Fruit fly (Drosophila melanogaster): ENCODE data around the gene CG6793.

Gene CG6793

DNA sequence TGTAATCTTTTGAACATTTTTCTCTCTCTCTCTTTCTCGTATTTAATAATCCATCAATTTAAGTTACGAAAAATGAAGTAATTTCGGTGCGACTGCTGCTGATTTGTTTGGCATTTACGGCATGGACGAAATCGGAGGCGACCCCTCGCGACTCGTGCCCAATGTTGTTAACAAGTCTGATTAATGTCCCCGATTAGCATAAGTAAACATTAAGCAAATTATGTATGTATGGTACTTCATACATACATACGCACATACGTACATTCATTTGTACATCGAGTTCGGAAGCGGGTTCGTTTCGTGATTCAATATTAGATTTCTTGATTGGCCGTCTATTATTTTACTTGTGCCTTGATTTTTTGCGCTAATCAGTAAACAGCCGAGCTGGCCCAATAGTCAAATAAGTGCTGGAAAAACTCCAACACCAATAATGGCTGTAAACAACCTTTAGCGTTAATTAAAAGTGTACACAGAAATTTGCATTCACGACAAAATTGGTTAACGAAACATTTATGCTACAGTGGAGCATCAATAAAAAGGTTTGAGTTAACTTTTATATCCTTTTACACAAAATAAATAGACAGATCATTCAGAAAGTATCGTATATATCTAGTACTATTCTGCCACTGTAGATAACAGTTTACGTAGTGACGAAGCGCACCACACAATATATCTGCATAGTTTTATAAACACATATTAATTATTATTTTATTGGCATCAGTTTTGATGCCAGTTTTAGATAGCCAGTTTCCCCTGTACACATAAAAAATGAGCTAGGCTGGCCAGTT, 48.9 kb downstream of the CG6793 start (continued):
- TF ChIP-seq gsb (GFP tag; IDR thresholded peaks at IDR 0.05) (peak; percentile 15; the same call in 1 of the 2 replicates), Ptx1 (GFP tag; IDR thresholded peaks at IDR 0.05) (peak; percentile 77), CG31441 (GFP tag; IDR thresholded peaks at IDR 0.05) (peak; percentile 51; the same call in 1 of the 2 replicates), wdn (GFP tag; IDR thresholded peaks at IDR 0.05) (peak; percentile 23; the same call in 1 of the 2 replicates), CG3726 (GFP tag; IDR thresholded peaks at IDR 0.05) (0 out of 3 replicates have a peak, but pooled peaks have one; percentile 42)

DNA sequence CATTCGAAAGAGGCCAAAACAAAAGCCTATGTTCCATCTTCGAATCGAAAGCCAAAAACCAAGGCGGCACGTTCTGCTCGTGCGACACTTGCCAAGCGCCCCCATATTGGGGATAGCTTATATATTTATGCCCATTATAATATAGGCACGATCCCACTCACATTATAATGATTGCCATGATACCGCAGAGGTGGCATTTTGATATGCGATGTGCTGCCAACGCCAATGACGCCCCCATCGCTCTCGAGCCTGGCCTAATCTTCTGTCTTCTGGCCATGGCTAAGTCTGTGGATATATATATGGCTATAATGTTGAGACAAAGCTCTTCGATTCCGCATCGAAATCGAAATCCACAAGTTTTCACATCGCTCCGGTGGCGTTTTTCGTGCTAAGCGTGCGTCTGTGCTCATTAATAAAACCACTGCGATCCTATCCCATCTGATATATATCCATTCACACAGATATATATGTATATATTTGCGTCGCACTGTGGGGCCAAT, 50.7 kb downstream of the CG6793 start:
- no peak for TF ChIP-seq sc (optimal IDR thresholded peaks at IDR 0.05)
- TF ChIP-seq sc (GFP tag; optimal IDR thresholded peaks at IDR 0.05): no peak
- TF ChIP-seq CG7271 (tag; optimal IDR thresholded peaks at IDR 0.05): no peak
- TF ChIP-seq Med (GFP tag): peak; percentile 64
- no peak for TF ChIP-seq Scr (GFP tag; IDR thresholded peaks at IDR 0.05; ENCODE audit: partially characterized antibody)
- no peak for TF ChIP-seq toy (GFP tag; IDR thresholded peaks at IDR 0.05)
- no peak for TF ChIP-seq sd (tag; optimal IDR thresholded peaks at IDR 0.05)
- no peak for TF ChIP-seq CG1233 (GFP tag; optimal IDR thresholded peaks at IDR 0.05)
- TF ChIP-seq Asciz (GFP tag; optimal IDR thresholded peaks at IDR 0.05): no peak
- peak; percentile 48 for TF ChIP-seq cwo (GFP tag; optimal IDR thresholded peaks at IDR 0.05)
- no peak for TF ChIP-seq HLH3B (GFP tag; IDR thresholded peaks at IDR 0.05)
- TF ChIP-seq dimm (GFP tag; IDR thresholded peaks at IDR 0.05): no peak
- TF ChIP-seq Atf-2 (GFP tag; optimal IDR thresholded peaks at IDR 0.05): no peak
- peak; percentile 28 for TF ChIP-seq CG12769 (tag; optimal IDR thresholded peaks at IDR 0.05)
- TF ChIP-seq gem (tag; optimal IDR thresholded peaks at IDR 0.05): no peak
- TF ChIP-seq chinmo (GFP tag; IDR thresholded peaks at IDR 0.05; ENCODE audit: partially characterized antibody): 0 out of 4 replicates have a peak, but pooled peaks have one; percentile 38
- TF ChIP-seq ranshi (GFP tag; IDR thresholded peaks at IDR 0.05): no peak
- TF ChIP-seq CG18262 (tag; optimal IDR thresholded peaks at IDR 0.05): no peak
- TF ChIP-seq CrebB (tag; optimal IDR thresholded peaks at IDR 0.05): no peak
- TF ChIP-seq gsb (GFP tag; IDR thresholded peaks at IDR 0.05): no peak
- TF ChIP-seq dmrt11E (tag; optimal IDR thresholded peaks at IDR 0.05): no peak
- TF ChIP-seq CG14441 (GFP tag; IDR thresholded peaks at IDR 0.05): no peak
- TF ChIP-seq unc-4 (GFP tag; IDR thresholded peaks at IDR 0.05; ENCODE audit: partially characterized antibody): no peak
- no peak for TF ChIP-seq CG6683 (GFP tag; optimal IDR thresholded peaks at IDR 0.05)
- TF ChIP-seq lmd (GFP tag; IDR thresholded peaks at IDR 0.05): no peak
- TF ChIP-seq Rfx (GFP tag; IDR thresholded peaks at IDR 0.05): no peak
- TF ChIP-seq HLH54F (GFP tag; optimal IDR thresholded peaks at IDR 0.05): no peak
- no peak for TF ChIP-seq Trl (optimal IDR thresholded peaks at IDR 0.05)
- TF ChIP-seq Trl (GFP tag; optimal IDR thresholded peaks at IDR 0.05): no peak
- TF ChIP-seq CG4360 (GFP tag; IDR thresholded peaks at IDR 0.05): no peak
- no peak for TF ChIP-seq CG9932 (GFP tag; IDR thresholded peaks at IDR 0.05)
- TF ChIP-seq prd (optimal IDR thresholded peaks at IDR 0.05): no peak
- TF ChIP-seq prd (GFP tag; IDR thresholded peaks at IDR 0.05): 0 out of 3 replicates have a peak, but pooled peaks have one; percentile 14
- TF ChIP-seq eyg (GFP tag; optimal IDR thresholded peaks at IDR 0.05): no peak
- TF ChIP-seq CG10654 (GFP tag; optimal IDR thresholded peaks at IDR 0.05): no peak
- no peak for TF ChIP-seq H2.0 (GFP tag; IDR thresholded peaks at IDR 0.05)
- no peak for TF ChIP-seq jumu (GFP tag; optimal IDR thresholded peaks at IDR 0.05)
- peak; percentile 89 for TF ChIP-seq sr (GFP tag; IDR thresholded peaks at IDR 0.05)
- TF ChIP-seq lbe (GFP tag; optimal IDR thresholded peaks at IDR 0.05): no peak
- no peak for TF ChIP-seq Opbp (GFP tag; IDR thresholded peaks at IDR 0.05; ENCODE audit: partially characterized antibody)
- no peak for TF ChIP-seq Ets97D (GFP tag; optimal IDR thresholded peaks at IDR 0.05)
- TF ChIP-seq CG14050 (GFP tag; IDR thresholded peaks at IDR 0.05): no peak
- no peak for TF ChIP-seq CG9876 (GFP tag; optimal IDR thresholded peaks at IDR 0.05)
- TF ChIP-seq CG5180 (GFP tag; optimal IDR thresholded peaks at IDR 0.05): no peak
- TF ChIP-seq p53 (GFP tag; optimal IDR thresholded peaks at IDR 0.05): no peak
